Worm (Caenorhabditis elegans): ENCODE results near the gene W10C4.1.

- TF ChIP-seq sdc-2 (tag; optimal IDR thresholded peaks at IDR 0.05) (no peak), ceh-6 (GFP tag; optimal IDR thresholded peaks at IDR 0.05) (no peak), madf-2 (tag; optimal IDR thresholded peaks at IDR 0.05) (no peak), hlh-8 (tag; optimal IDR thresholded peaks at IDR 0.05) (no peak), ttx-3 (tag; optimal IDR thresholded peaks at IDR 0.05) (no peak), pha-4 (tag; optimal IDR thresholded peaks at IDR 0.05) (no peak), pax-1 (tag; optimal IDR thresholded peaks at IDR 0.05) (no peak)
Measured at ce11 chrIII:220368-220767, 13.4 kb upstream of the W10C4.1 start.
